Worm (Caenorhabditis elegans) whole organism, L2 larva: ENCODE data around the gene srm-2.

Source experiments
- C34F6.9 ChIP-seq: fragments of 150-350 bp; optimal IDR thresholded peaks from 2 replicates; lab custom pipeline; 2014; ENCODE audit warnings: missing biosample characterization, missing genetic modification characterization
- F13H6.1 ChIP-seq: sonication (generic microtip); optimal IDR thresholded peaks from 2 replicates; lab custom pipeline; 2016; ENCODE audit warnings: missing genetic modification characterization, missing compliant biosample characterization
- R02D3.7 ChIP-seq: fragments of 150-350 bp; optimal IDR thresholded peaks from 2 replicates; lab custom pipeline; 2014; ENCODE audit warnings: missing biosample characterization, missing genetic modification characterization
- alr-1 ChIP-seq: fragments of 150-350 bp; optimal IDR thresholded peaks from 2 replicates; lab custom pipeline; 2014; ENCODE audit warnings: missing biosample characterization, missing genetic modification characterization
- aly-2 ChIP-seq: fragments of 150-350 bp; optimal IDR thresholded peaks from 2 replicates; lab custom pipeline; 2014; ENCODE audit warnings: missing biosample characterization, missing genetic modification characterization
- ama-1 ChIP-seq: fragments of 150-350 bp; optimal IDR thresholded peaks from 2 replicates; lab custom pipeline; 2018; ENCODE audit warnings: inconsistent platforms
- blmp-1 ChIP-seq: sonication (generic microtip); optimal IDR thresholded peaks from 2 replicates; lab custom pipeline; 2017; ENCODE audit warnings: missing genetic modification characterization, mild to moderate bottlenecking, missing compliant biosample characterization, antibody characterized with exemption, moderate library complexity; ENCODE audit not compliant: insufficient read depth
- ceh-16 ChIP-seq: fragments of 150-350 bp; optimal IDR thresholded peaks from 2 replicates; lab custom pipeline; 2014; ENCODE audit warnings: missing biosample characterization, missing genetic modification characterization
- ceh-82 ChIP-seq: fragments of 150-350 bp; optimal IDR thresholded peaks from 2 replicates; lab custom pipeline; 2014; ENCODE audit warnings: missing biosample characterization, missing genetic modification characterization
- dmd-4 ChIP-seq: sonication (generic microtip); optimal IDR thresholded peaks from 2 replicates; lab custom pipeline; 2017; ENCODE audit warnings: missing biosample characterization, missing genetic modification characterization
- egl-27 ChIP-seq: sonication (generic microtip); optimal IDR thresholded peaks from 3 replicates; lab custom pipeline; 2017; ENCODE audit warnings: missing biosample characterization, missing genetic modification reagents, missing genetic modification characterization
- elt-3 ChIP-seq: sonication (generic microtip); optimal IDR thresholded peaks from 2 replicates; lab custom pipeline; 2017; ENCODE audit warnings: missing biosample characterization, missing genetic modification characterization
- fos-1 ChIP-seq: fragments of 150-350 bp; optimal IDR thresholded peaks from 2 replicates; lab custom pipeline; 2014; ENCODE audit warnings: missing biosample characterization, missing genetic modification characterization
- lin-11 ChIP-seq: fragments of 150-350 bp; sonication (generic microtip); optimal IDR thresholded peaks from 2 replicates; lab custom pipeline; 2014; ENCODE audit warnings: missing biosample characterization, missing genetic modification characterization, inconsistent platforms, mixed read lengths
- lin-13 ChIP-seq: fragments of 150-350 bp; optimal IDR thresholded peaks from 2 replicates; lab custom pipeline; 2014; ENCODE audit warnings: missing biosample characterization, missing genetic modification reagents, missing genetic modification characterization
- lin-39 ChIP-seq: fragments of 150-350 bp; optimal IDR thresholded peaks from 2 replicates; lab custom pipeline; 2014; ENCODE audit warnings: missing biosample characterization, missing genetic modification reagents, missing genetic modification characterization
- mbf-1 ChIP-seq: sonication (generic microtip); optimal IDR thresholded peaks from 2 replicates; lab custom pipeline; 2017; ENCODE audit warnings: missing biosample characterization, missing genetic modification characterization
- nhr-10 ChIP-seq: sonication (generic microtip); optimal IDR thresholded peaks from 2 replicates; lab custom pipeline; 2017; ENCODE audit warnings: missing biosample characterization, missing genetic modification characterization
- nhr-11 ChIP-seq: fragments of 150-350 bp; optimal IDR thresholded peaks from 2 replicates; lab custom pipeline; 2014; ENCODE audit warnings: missing biosample characterization, missing genetic modification characterization
- nhr-12 ChIP-seq: fragments of 150-350 bp; optimal IDR thresholded peaks from 2 replicates; lab custom pipeline; 2014; ENCODE audit warnings: missing biosample characterization, missing genetic modification characterization
- nhr-129 ChIP-seq: fragments of 150-350 bp; optimal IDR thresholded peaks from 2 replicates; lab custom pipeline; 2014; ENCODE audit warnings: missing biosample characterization, missing genetic modification characterization
- nhr-21 ChIP-seq: fragments of 150-350 bp; optimal IDR thresholded peaks from 2 replicates; lab custom pipeline; 2014; ENCODE audit warnings: missing biosample characterization, missing genetic modification characterization
- nhr-237 ChIP-seq: fragments of 150-350 bp; optimal IDR thresholded peaks from 2 replicates; lab custom pipeline; 2014; ENCODE audit warnings: missing biosample characterization, missing genetic modification characterization
- nhr-25 ChIP-seq: fragments of 150-350 bp; sonication (generic microtip); optimal IDR thresholded peaks from 3 replicates; lab custom pipeline; 2014; ENCODE audit warnings: missing biosample characterization, missing genetic modification characterization
- nhr-6 ChIP-seq: fragments of 150-350 bp; optimal IDR thresholded peaks from 2 replicates; lab custom pipeline; 2014; ENCODE audit warnings: missing biosample characterization, missing genetic modification characterization
- nhr-77 ChIP-seq: fragments of 150-350 bp; optimal IDR thresholded peaks from 2 replicates; lab custom pipeline; 2014; ENCODE audit warnings: missing biosample characterization, missing genetic modification characterization
- peb-1 ChIP-seq: fragments of 150-350 bp; optimal IDR thresholded peaks from 2 replicates; lab custom pipeline; 2014; ENCODE audit warnings: missing biosample characterization, missing genetic modification characterization
- sem-4 ChIP-seq: fragments of 150-350 bp; optimal IDR thresholded peaks from 2 replicates; lab custom pipeline; 2014; ENCODE audit warnings: missing biosample characterization, missing genetic modification reagents, missing genetic modification characterization
- skn-1 ChIP-seq: sonication (generic microtip); optimal IDR thresholded peaks from 2 replicates; lab custom pipeline; 2017; ENCODE audit warnings: missing biosample characterization, missing genetic modification characterization
- sma-3 ChIP-seq: sonication (generic microtip); optimal IDR thresholded peaks from 2 replicates; lab custom pipeline; 2016; ENCODE audit warnings: missing genetic modification reagents, missing genetic modification characterization, missing compliant biosample characterization
- sma-9 ChIP-seq, 2 experiments: fragments of 150-350 bp in 1 of 2; sonication (generic microtip) in 1 of 2; optimal IDR thresholded peaks; 2 replicates each; lab custom pipeline; 2014 to 2016; ENCODE audit warnings: missing genetic modification characterization in 2 of 2, mild to moderate bottlenecking in 1 of 2, missing biosample characterization in 1 of 2, missing compliant biosample characterization in 1 of 2, missing genetic modification reagents in 1 of 2, moderate library complexity in 1 of 2
- snpc-4 ChIP-seq: fragments of 150-350 bp; optimal IDR thresholded peaks from 2 replicates; lab custom pipeline; 2014; ENCODE audit warnings: missing biosample characterization, missing genetic modification characterization
- unc-39 ChIP-seq: fragments of 150-350 bp; optimal IDR thresholded peaks from 2 replicates; lab custom pipeline; 2014; ENCODE audit warnings: missing biosample characterization, missing genetic modification characterization
- unc-62 ChIP-seq: fragments of 150-350 bp; optimal IDR thresholded peaks from 2 replicates; lab custom pipeline; 2014; ENCODE audit warnings: missing biosample characterization, missing genetic modification reagents, missing genetic modification characterization
- ztf-11 ChIP-seq: sonication (generic microtip); optimal IDR thresholded peaks from 2 replicates; lab custom pipeline; 2017; ENCODE audit warnings: missing biosample characterization, missing genetic modification characterization

Gene srm-2

DNA sequence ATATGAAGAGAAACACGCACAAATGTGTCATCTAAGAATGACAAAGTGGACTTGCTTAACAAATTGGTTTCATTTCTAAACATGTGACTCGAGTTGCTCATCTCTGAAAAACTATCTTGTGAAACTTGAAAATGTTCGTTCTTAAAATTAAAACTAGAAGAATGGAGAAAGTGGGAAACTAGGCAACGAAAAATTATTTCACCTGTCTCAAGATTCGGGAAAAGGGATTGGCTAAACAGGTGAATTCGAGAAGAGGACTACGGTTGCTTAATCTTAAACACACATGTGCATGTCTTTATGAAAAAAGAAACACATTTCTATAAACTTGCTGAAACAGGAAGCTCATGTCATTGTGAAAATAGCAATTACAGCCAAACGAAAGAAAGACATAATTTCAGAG lies 27.5 kb upstream of the srm-2 start, which contains the start of gene srz-24:
Gene srz-24, minus strand, starts transcription at position 101 of the 400 bp plus-strand sequence.
- no peak for TF ChIP-seq ceh-82 (tag; lab: Kevin White, UChicago)

- TF ChIP-seq lin-11 (tag; lab: Kevin White, UChicago) (no peak), mbf-1 (tag; lab: Kevin White, UChicago) (no peak), unc-62 (GFP tag; lab: Kevin White, UChicago) (no peak), ceh-82 (tag; lab: Kevin White, UChicago) (no peak), ceh-16 (tag; lab: Kevin White, UChicago) (no peak), snpc-4 (no peak), unc-39 (tag; lab: Kevin White, UChicago) (no peak), aly-2 (tag; lab: Kevin White, UChicago) (no peak), dmd-4 (tag; lab: Kevin White, UChicago) (no peak), ama-1 (no peak), sma-9 (GFP tag; optimal IDR thresholded peaks at IDR 0.05; lab: Kevin White, UChicago) (no peak), sma-9 (tag; optimal IDR thresholded peaks at IDR 0.05; lab: Kevin White, UChicago) (no peak), sma-3 (GFP tag; lab: Kevin White, UChicago) (no peak), skn-1 (tag; lab: Kevin White, UChicago) (no peak), nhr-237 (tag; lab: Kevin White, UChicago) (no peak)
- TF ChIP-seq, all 48 proteins: peak for 0
These were observed 26.0 kb upstream of the srm-2 start, which contains the start of gene E03H12.4 for ce11 chrIV:4982477-4982876. E03H12.4 (plus strand) TSS chrIV:4982596.

DNA sequence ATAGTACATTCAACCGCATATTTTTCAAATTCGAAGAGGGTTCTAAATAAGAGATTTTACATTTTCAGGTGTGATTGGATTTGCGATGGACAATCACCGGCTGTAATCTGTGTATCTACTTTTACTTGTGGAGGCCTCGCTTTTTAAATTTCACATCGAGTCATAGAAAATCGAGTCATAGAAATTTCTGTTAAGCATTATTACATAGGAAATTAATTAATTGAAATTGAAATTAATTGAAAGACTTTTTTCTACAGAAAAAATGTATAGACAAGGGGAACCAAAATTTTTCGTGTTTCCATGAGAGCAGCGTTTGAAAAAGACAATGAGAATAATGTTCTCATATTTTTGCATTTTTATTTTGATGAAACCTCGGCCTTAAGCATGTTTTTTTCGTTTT lies 24.7 kb upstream of the srm-2 start, which contains the start of gene clec-176:
Gene clec-176, plus strand, starts transcription at position 301 of the 400 bp plus-strand sequence.
- TF ChIP-seq blmp-1 (tag; lab: Kevin White, UChicago) = no peak
- TF ChIP-seq ama-1 = no peak
- TF ChIP-seq nhr-10 (tag; lab: Kevin White, UChicago) = no peak
- TF ChIP-seq lin-13 (GFP tag; lab: Kevin White, UChicago) = no peak

DNA sequence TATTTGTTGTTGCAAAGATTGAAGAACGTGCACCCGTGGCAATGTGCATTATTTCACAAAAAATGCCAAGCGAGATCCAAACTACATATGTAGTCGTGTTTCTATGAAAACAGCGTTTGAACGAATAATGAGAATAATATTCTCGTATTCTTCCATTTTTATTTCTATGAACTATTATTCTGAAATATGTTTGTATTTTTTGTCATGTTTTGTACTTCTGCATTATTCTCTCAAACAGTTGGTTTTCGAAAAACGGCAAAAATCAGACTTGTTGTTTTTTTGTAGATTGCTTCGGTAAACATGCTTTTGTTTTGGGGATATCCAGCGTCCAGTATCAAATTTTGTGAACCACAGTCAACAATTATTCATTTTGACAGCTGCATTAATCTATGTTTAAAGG lies 22.2 kb upstream of the srm-2 start, which contains the start of gene clec-177:
Gene clec-177, plus strand, starts transcription at position 301 of the 400 bp plus-strand sequence.
- no peak for TF ChIP-seq R02D3.7
- no peak for TF ChIP-seq nhr-21 (tag; lab: Kevin White, UChicago)
- no peak for TF ChIP-seq mbf-1 (tag; lab: Kevin White, UChicago)
- TF ChIP-seq ama-1 = no peak
- no peak for TF ChIP-seq C34F6.9

- no peak for TF ChIP-seq nhr-129
- TF ChIP-seq elt-3 (tag; lab: Kevin White, UChicago) = no peak
- no peak for TF ChIP-seq F13H6.1 (tag; lab: Kevin White, UChicago)
- no peak for TF ChIP-seq peb-1 (tag; lab: Kevin White, UChicago)
- TF ChIP-seq blmp-1 (tag; lab: Kevin White, UChicago) = no peak
- TF ChIP-seq R02D3.7 = no peak
- TF ChIP-seq nhr-12 = no peak
- TF ChIP-seq nhr-237 (tag; lab: Kevin White, UChicago) = no peak
These were observed 19.9 kb upstream of the srm-2 start, which contains the start of gene E03H12.7 for ce11 chrIV:4988531-4988930. E03H12.7 (minus strand) TSS chrIV:4988631.

DNA sequence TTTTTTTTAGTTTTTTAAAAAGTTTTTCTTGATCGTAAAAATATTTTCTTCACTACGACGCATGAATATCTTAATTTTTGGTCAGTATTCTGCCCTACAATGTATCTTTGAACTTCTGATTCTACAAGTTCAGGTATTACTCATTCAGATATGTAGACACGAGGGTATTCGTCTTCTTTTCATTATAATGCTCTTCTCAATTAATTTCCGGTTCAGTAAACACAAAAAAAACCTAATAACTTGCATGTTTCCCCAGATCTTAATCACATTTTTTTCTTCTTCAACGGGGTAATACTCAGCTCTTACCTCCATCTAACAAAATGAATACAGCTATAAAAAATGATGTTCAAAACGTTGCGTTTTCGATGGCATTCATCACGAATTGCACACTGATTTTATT lies 16.4 kb upstream of the srm-2 start, which contains the start of gene str-162:
Gene str-162, plus strand, starts transcription at position 301 of the 400 bp plus-strand sequence.
- TF ChIP-seq unc-62 (GFP tag; lab: Kevin White, UChicago) (no peak), F13H6.1 (tag; lab: Kevin White, UChicago) (no peak), dmd-4 (tag; lab: Kevin White, UChicago) (no peak), fos-1 (tag; lab: Kevin White, UChicago) (no peak), blmp-1 (tag; lab: Kevin White, UChicago) (no peak), lin-39 (tag; lab: Kevin White, UChicago) (no peak), snpc-4 (no peak), egl-27 (tag; lab: Kevin White, UChicago) (no peak)
- TF ChIP-seq, all 48 proteins: peak for 0

ce11 chrIV:4993128-4993527 lies 15.3 kb upstream of the srm-2 start:
- TF ChIP-seq egl-27 (tag; lab: Kevin White, UChicago) (no peak), nhr-77 (tag; lab: Kevin White, UChicago) (no peak), nhr-6 (tag; lab: Kevin White, UChicago) (no peak), ztf-11 (tag; lab: Kevin White, UChicago) (no peak), nhr-11 (tag; lab: Kevin White, UChicago) (no peak), nhr-25 (tag; lab: Kevin White, UChicago) (no peak), fos-1 (tag; lab: Kevin White, UChicago) (no peak), nhr-21 (tag; lab: Kevin White, UChicago) (no peak), sem-4 (tag; lab: Kevin White, UChicago) (no peak), nhr-10 (tag; lab: Kevin White, UChicago) (no peak), ceh-16 (tag; lab: Kevin White, UChicago) (no peak), alr-1 (tag; lab: Kevin White, UChicago) (no peak)
